Worm (Caenorhabditis elegans): ENCODE data around the gene csn-4.

ce11 chrIV:1121511-1121910 lies 34.7 kb upstream of the csn-4 start:
- TF ChIP-seq ama-1 (optimal IDR thresholded peaks at IDR 0.05) (no peak), flt-1 (GFP tag; IDR thresholded peaks at IDR 0.05) (no peak), hmg-4 (GFP tag; optimal IDR thresholded peaks at IDR 0.05) (no peak), tbx-11 (GFP tag; IDR thresholded peaks at IDR 0.05) (no peak), ets-7 (tag; optimal IDR thresholded peaks at IDR 0.05) (no peak), ceh-13 (GFP tag; optimal IDR thresholded peaks at IDR 0.05) (no peak), F13C5.2 (tag; optimal IDR thresholded peaks at IDR 0.05) (no peak)
